Worm (Caenorhabditis elegans) whole organism, L1 larva: ENCODE measurements around the gene F14D7.1.

Experiments
- Y116A8C.19 ChIP-seq: sonication (generic microtip); optimal IDR thresholded peaks from 2 replicates; lab custom pipeline; 2016; ENCODE audit warnings: missing compliant biosample characterization, missing genetic modification characterization, borderline replicate concordance
- ceh-82 ChIP-seq, 3 experiments: fragments of 150-350 bp in 1 of 3; sonication (generic microtip) in 2 of 3; optimal IDR thresholded peaks; 2 replicates each; lab custom pipeline; 2014 to 2017; ENCODE audit warnings: missing biosample characterization in 3 of 3, missing genetic modification characterization in 3 of 3
- dpl-1 ChIP-seq, 3 experiments: fragments of 150-350 bp in 2 of 3; sonication (generic microtip) in 1 of 3; optimal IDR thresholded peaks; 2 replicates each; lab custom pipeline; 2014 to 2017; ENCODE audit warnings: missing biosample characterization in 3 of 3, missing genetic modification characterization in 3 of 3, missing genetic modification reagents in 3 of 3
- fkh-8 ChIP-seq: sonication (generic microtip); optimal IDR thresholded peaks from 2 replicates; lab custom pipeline; 2016; ENCODE audit warnings: mild to moderate bottlenecking, missing genetic modification characterization, missing compliant biosample characterization
- fos-1 ChIP-seq: fragments of 150-350 bp; optimal IDR thresholded peaks from 2 replicates; lab custom pipeline; 2014; ENCODE audit warnings: missing biosample characterization, missing genetic modification characterization
- mdl-1 ChIP-seq, 2 experiments: fragments of 150-350 bp; optimal IDR thresholded peaks; 2 replicates each; lab custom pipeline; 2014 to 2017; ENCODE audit warnings: missing biosample characterization in 2 of 2, missing genetic modification characterization in 2 of 2, inconsistent platforms in 1 of 2
- nhr-11 ChIP-seq: fragments of 150-350 bp; optimal IDR thresholded peaks from 2 replicates; lab custom pipeline; 2014; ENCODE audit warnings: missing biosample characterization, missing genetic modification characterization
- nhr-19 ChIP-seq: fragments of 200-800 bp; sonication (Bioruptor generic); conservative IDR thresholded peaks from 2 replicates; pipeline ENCODE4 v1.3.6; 2022; ENCODE audit warnings: missing genetic modification characterization, missing compliant biosample characterization
- nhr-237 ChIP-seq: fragments of 150-350 bp; optimal IDR thresholded peaks from 2 replicates; lab custom pipeline; 2014; ENCODE audit warnings: missing biosample characterization, missing genetic modification characterization
- nhr-28 ChIP-seq: fragments of 150-350 bp; optimal IDR thresholded peaks from 2 replicates; lab custom pipeline; 2014; ENCODE audit warnings: missing biosample characterization, missing genetic modification characterization
- skn-1 ChIP-seq: fragments of 150-350 bp; optimal IDR thresholded peaks from 2 replicates; lab custom pipeline; 2014; ENCODE audit warnings: missing biosample characterization, missing genetic modification characterization
- zag-1 ChIP-seq: fragments of 150-350 bp; optimal IDR thresholded peaks from 2 replicates; lab custom pipeline; 2014; ENCODE audit warnings: missing biosample characterization, missing genetic modification characterization

- TF ChIP-seq dpl-1 (GFP tag; optimal IDR thresholded peaks at IDR 0.05; lab: Kevin White, UChicago) (no peak), nhr-237 (no peak), nhr-19 (GFP tag; lab: Robert Waterston, UW) (no peak), ceh-82 (tag; optimal IDR thresholded peaks at IDR 0.05; lab: Kevin White, UChicago) (no peak), fkh-8 (tag; lab: Kevin White, UChicago) (no peak), mdl-1 (tag; optimal IDR thresholded peaks at IDR 0.05; lab: Kevin White, UChicago) (no peak), nhr-28 (tag; lab: Kevin White, UChicago) (no peak), Y116A8C.19 (tag; lab: Kevin White, UChicago) (no peak), fos-1 (tag; lab: Kevin White, UChicago) (no peak), skn-1 (no peak), zag-1 (tag; lab: Kevin White, UChicago) (no peak), nhr-11 (tag; lab: Kevin White, UChicago) (no peak)
These were observed 27.9 kb upstream of the F14D7.1 start for ce11 chrV:14317204-14317603.
